Fruit fly (Drosophila melanogaster) whole organism, adult: ENCODE results near the gene pelo.
A peak's percentile ranks its signal among the peaks of the same experiment; 100 is the strongest.

Source experiments
- CG11617 ChIP-seq: fragments of 200-800 bp; sonication (Bioruptor generic); optimal IDR thresholded peaks from 2 replicates; lab custom pipeline; 2017; ENCODE audit warnings: mild to moderate bottlenecking, missing biosample characterization, missing genetic modification reagents, missing genetic modification characterization
- CG12768 ChIP-seq: fragments of 200-800 bp; sonication (Bioruptor generic); optimal IDR thresholded peaks from 2 replicates; lab custom pipeline; 2017; ENCODE audit warnings: missing biosample characterization, missing genetic modification characterization, mild to moderate bottlenecking, moderate library complexity, missing genetic modification reagents
- CG14711 ChIP-seq: fragments of 200-800 bp; sonication (Bioruptor generic); optimal IDR thresholded peaks from 2 replicates; lab custom pipeline; 2018; ENCODE audit warnings: missing biosample characterization, mild to moderate bottlenecking, missing genetic modification characterization, moderate library complexity
- CG1620 ChIP-seq: fragments of 200-800 bp; sonication (Bioruptor generic); optimal IDR thresholded peaks from 2 replicates; lab custom pipeline; 2016; ENCODE audit warnings: missing biosample characterization, missing genetic modification characterization
- CG33017 ChIP-seq: fragments of 200-800 bp; sonication (Bioruptor generic); optimal IDR thresholded peaks from 2 replicates; lab custom pipeline; 2018; ENCODE audit warnings: missing biosample characterization, mild to moderate bottlenecking, missing genetic modification characterization, moderate library complexity
- CG5204 ChIP-seq: fragments of 200-800 bp; sonication (Bioruptor generic); optimal IDR thresholded peaks from 2 replicates; lab custom pipeline; 2016; ENCODE audit warnings: missing biosample characterization, missing genetic modification characterization
- CG7045 ChIP-seq: fragments of 200-800 bp; sonication (Bioruptor generic); optimal IDR thresholded peaks from 2 replicates; lab custom pipeline; 2017; ENCODE audit warnings: missing biosample characterization, mild to moderate bottlenecking, missing genetic modification characterization
- CG7101 ChIP-seq: fragments of 200-800 bp; sonication (Bioruptor generic); optimal IDR thresholded peaks from 2 replicates; lab custom pipeline; 2018; ENCODE audit warnings: missing biosample characterization, mild to moderate bottlenecking, missing genetic modification characterization, moderate library complexity
- Clk ChIP-seq: fragments of 200-800 bp; sonication (Bioruptor generic); optimal IDR thresholded peaks from 2 replicates; lab custom pipeline; 2017; ENCODE audit warnings: missing biosample characterization, missing genetic modification characterization
- Crg-1 ChIP-seq: fragments of 200-800 bp; sonication (Bioruptor generic); optimal IDR thresholded peaks from 2 replicates; lab custom pipeline; 2016; ENCODE audit warnings: missing biosample characterization, missing genetic modification characterization
- Hr96 ChIP-seq: fragments of 200-800 bp; sonication (Bioruptor generic); optimal IDR thresholded peaks from 2 replicates; lab custom pipeline; 2016; ENCODE audit warnings: missing biosample characterization, missing genetic modification characterization
- Mnt ChIP-seq: fragments of 200-800 bp; sonication (Bioruptor generic); optimal IDR thresholded peaks from 2 replicates; lab custom pipeline; 2016; ENCODE audit warnings: missing biosample characterization, mild to moderate bottlenecking, missing genetic modification characterization
- bab1 ChIP-seq: fragments of 200-800 bp; sonication (Bioruptor generic); optimal IDR thresholded peaks from 3 replicates; lab custom pipeline; 2019; ENCODE audit warnings: missing biosample characterization, mild to moderate bottlenecking, missing genetic modification characterization, moderate library complexity
- cic ChIP-seq: fragments of 200-800 bp; sonication (Bioruptor generic); optimal IDR thresholded peaks from 2 replicates; lab custom pipeline; 2017; ENCODE audit warnings: missing biosample characterization, mild to moderate bottlenecking, missing genetic modification characterization, moderate library complexity
- cnc ChIP-seq, 2 experiments: fragments of >200 bp; optimal IDR thresholded peaks; 2 replicates each; lab custom pipeline; 2017
- kay ChIP-seq: fragments of 200-800 bp; sonication (Bioruptor generic); peaks from one replicate; lab custom pipeline; 2016; ENCODE audit warnings: missing biosample characterization, missing genetic modification characterization, borderline replicate concordance
- ovo ChIP-seq: fragments of 200-800 bp; sonication (Bioruptor generic); optimal IDR thresholded peaks from 2 replicates; lab custom pipeline; 2016; ENCODE audit warnings: missing biosample characterization, missing genetic modification characterization
- pad ChIP-seq: fragments of 200-800 bp; sonication (Bioruptor generic); optimal IDR thresholded peaks from 3 replicates; lab custom pipeline; 2017; ENCODE audit warnings: missing biosample characterization, missing genetic modification characterization, mild to moderate bottlenecking, moderate library complexity, missing genetic modification reagents
- tj ChIP-seq: fragments of 200-800 bp; sonication (Bioruptor generic); optimal IDR thresholded peaks from 3 replicates; lab custom pipeline; 2017; ENCODE audit warnings: missing biosample characterization, mild to moderate bottlenecking, missing genetic modification characterization, moderate library complexity
- toe ChIP-seq: fragments of 200-800 bp; sonication (Bioruptor generic); optimal IDR thresholded peaks from 2 replicates; lab custom pipeline; 2016; ENCODE audit warnings: missing biosample characterization, missing genetic modification characterization

Gene pelo

dm6 chr2L:9670909-9671422 is 29.6 kb upstream of the pelo start:
- no peak for TF ChIP-seq cic
- no peak for TF ChIP-seq Mnt (GFP tag; lab: Kevin White, UChicago)
- no peak for TF ChIP-seq CG33017 (tag; lab: Kevin White, UChicago)
- no peak for TF ChIP-seq CG7045 (GFP tag; lab: Kevin White, UChicago)
- no peak for TF ChIP-seq CG7101 (tag; lab: Kevin White, UChicago)
- TF ChIP-seq Clk (GFP tag; lab: Kevin White, UChicago) = no peak
- TF ChIP-seq ovo (GFP tag; lab: Kevin White, UChicago) = no peak
- TF ChIP-seq toe (GFP tag; lab: Kevin White, UChicago) = no peak
- TF ChIP-seq CG12768 (GFP tag; lab: Kevin White, UChicago) = no peak
- no peak for TF ChIP-seq CG5204 (GFP tag; lab: Kevin White, UChicago)
- no peak for TF ChIP-seq tj
- TF ChIP-seq pad (GFP tag; lab: Kevin White, UChicago) = no peak
- no peak for TF ChIP-seq Crg-1
- TF ChIP-seq CG1620 (GFP tag; lab: Kevin White, UChicago) = no peak
- no peak for TF ChIP-seq CG11617 (GFP tag; lab: Kevin White, UChicago)
- TF ChIP-seq kay (GFP tag; lab: Kevin White, UChicago) = no peak
- no peak for TF ChIP-seq bab1
- no peak for TF ChIP-seq CG14711 (tag; lab: Kevin White, UChicago)

- no peak for TF ChIP-seq CG7045 (GFP tag; lab: Kevin White, UChicago)
Measured at dm6 chr2L:9672246-9672645, 28.4 kb upstream of the pelo start.

dm6 chr2L:9673235-9673634 is 27.4 kb upstream of the pelo start:
- TF ChIP-seq CG11617 (GFP tag; lab: Kevin White, UChicago) (no peak), tj (no peak), CG7045 (GFP tag; lab: Kevin White, UChicago) (no peak), toe (GFP tag; lab: Kevin White, UChicago) (no peak), Mnt (GFP tag; lab: Kevin White, UChicago) (no peak), CG1620 (GFP tag; lab: Kevin White, UChicago) (no peak), bab1 (no peak), ovo (GFP tag; lab: Kevin White, UChicago) (no peak), CG12768 (GFP tag; lab: Kevin White, UChicago) (no peak), CG33017 (tag; lab: Kevin White, UChicago) (no peak), CG14711 (tag; lab: Kevin White, UChicago) (no peak), cnc (optimal IDR thresholded peaks at IDR 0.05; lab: Kevin White, UChicago) (no peak), Crg-1 (no peak), CG7101 (tag; lab: Kevin White, UChicago) (no peak), pad (GFP tag; lab: Kevin White, UChicago) (no peak), Hr96 (GFP tag; lab: Kevin White, UChicago) (no peak), cic (no peak)

- TF ChIP-seq CG33017 (tag; lab: Kevin White, UChicago) (no peak), CG11617 (GFP tag; lab: Kevin White, UChicago) (no peak), toe (GFP tag; lab: Kevin White, UChicago) (no peak), Hr96 (GFP tag; lab: Kevin White, UChicago) (no peak), ovo (GFP tag; lab: Kevin White, UChicago) (no peak), Clk (GFP tag; lab: Kevin White, UChicago) (no peak), bab1 (no peak), Crg-1 (no peak), Mnt (GFP tag; lab: Kevin White, UChicago) (no peak)
Measured at dm6 chr2L:9677101-9677500, 23.5 kb upstream of the pelo start.

dm6 chr2L:9679789-9680188 is 20.8 kb upstream of the pelo start:
- no peak for TF ChIP-seq CG33017 (tag; lab: Kevin White, UChicago)
- no peak for TF ChIP-seq tj
- no peak for TF ChIP-seq CG1620 (GFP tag; lab: Kevin White, UChicago)

- TF ChIP-seq tj (peak; percentile 58), CG7045 (GFP tag; lab: Kevin White, UChicago) (no peak)
Measured at dm6 chr2L:9684108-9684507, 16.5 kb upstream of the pelo start.

dm6 chr2L:9685184-9685583 is 15.4 kb upstream of the pelo start:
- TF ChIP-seq Hr96 (GFP tag; lab: Kevin White, UChicago) = no peak
- TF ChIP-seq bab1 = no peak
- no peak for TF ChIP-seq CG33017 (tag; lab: Kevin White, UChicago)
- no peak for TF ChIP-seq CG11617 (GFP tag; lab: Kevin White, UChicago)
- TF ChIP-seq CG5204 (GFP tag; lab: Kevin White, UChicago) = no peak
- TF ChIP-seq cnc (optimal IDR thresholded peaks at IDR 0.05; lab: Kevin White, UChicago) = no peak
- TF ChIP-seq cic = no peak
- TF ChIP-seq Mnt (GFP tag; lab: Kevin White, UChicago) = no peak
- no peak for TF ChIP-seq CG7045 (GFP tag; lab: Kevin White, UChicago)
- TF ChIP-seq pad (GFP tag; lab: Kevin White, UChicago) = no peak
- TF ChIP-seq tj = no peak
